1 worm cellular context compared by ENCODE assay signal in the genomic region with DNA sequence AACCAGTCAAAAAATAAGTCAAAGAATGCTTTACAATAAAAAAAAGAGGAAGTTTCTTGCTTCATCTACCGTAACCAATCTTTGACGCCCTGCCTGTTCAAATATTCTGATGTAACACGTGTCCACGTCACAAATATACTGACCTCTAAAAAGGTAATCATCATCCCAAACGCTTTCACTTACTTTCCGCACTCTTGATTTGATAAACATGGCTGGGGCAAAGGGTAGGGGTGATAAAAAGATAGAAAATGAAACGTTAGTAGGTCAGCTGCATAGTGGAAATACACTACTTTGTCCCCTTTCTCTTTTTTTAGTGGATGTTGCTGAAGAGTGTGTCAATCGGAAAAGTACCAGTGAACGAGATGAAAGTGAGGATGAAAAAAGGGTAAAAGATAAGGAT.
A peak's percentile ranks its signal among the peaks of the same experiment; 100 is the strongest.
TF ChIP-seq lines count a peak whose summit lies in the region.

No protein-coding gene starts in this region.

TF ChIP-seq in whole organism, L2 larva, 48 proteins besides CTCF, POLR2A, EP300 and RAD21 (continued from another document):
- TF ChIP-seq snpc-4 (tag; optimal IDR thresholded peaks at IDR 0.05; lab: Kevin White, UChicago) = no peak
- peak; percentile 93 for TF ChIP-seq blmp-1 (tag; optimal IDR thresholded peaks at IDR 0.05; lab: Kevin White, UChicago; ENCODE audit: insufficient read depth)
- TF ChIP-seq aly-2 (tag; optimal IDR thresholded peaks at IDR 0.05; lab: Kevin White, UChicago) = no peak
- TF ChIP-seq nhr-23 (tag; optimal IDR thresholded peaks at IDR 0.05; lab: Kevin White, UChicago) = no peak
- no peak for TF ChIP-seq lsy-2 (tag; optimal IDR thresholded peaks at IDR 0.05; lab: Kevin White, UChicago)
- no peak for TF ChIP-seq nhr-10 (tag; optimal IDR thresholded peaks at IDR 0.05; lab: Kevin White, UChicago)
- TF ChIP-seq F13H6.1 (tag; optimal IDR thresholded peaks at IDR 0.05; lab: Kevin White, UChicago) = no peak
- peak; percentile 28 for TF ChIP-seq ceh-16 (tag; optimal IDR thresholded peaks at IDR 0.05; lab: Kevin White, UChicago)
- no peak for TF ChIP-seq zag-1 (tag; optimal IDR thresholded peaks at IDR 0.05; lab: Kevin White, UChicago)
- TF ChIP-seq elt-1 (tag; optimal IDR thresholded peaks at IDR 0.05; lab: Kevin White, UChicago) = no peak
- no peak for TF ChIP-seq skn-1 (tag; optimal IDR thresholded peaks at IDR 0.05; lab: Kevin White, UChicago)
- TF ChIP-seq crh-2 (tag; optimal IDR thresholded peaks at IDR 0.05; lab: Kevin White, UChicago) = peak; percentile 35
- no peak for TF ChIP-seq C34F6.9 (tag; optimal IDR thresholded peaks at IDR 0.05; lab: Kevin White, UChicago)
- no peak for TF ChIP-seq mbf-1 (tag; optimal IDR thresholded peaks at IDR 0.05; lab: Kevin White, UChicago)
- TF ChIP-seq nhr-12 (tag; optimal IDR thresholded peaks at IDR 0.05; lab: Kevin White, UChicago) = no peak
- TF ChIP-seq mab-5 (tag; optimal IDR thresholded peaks at IDR 0.05; lab: Kevin White, UChicago) = no peak
- TF ChIP-seq ceh-82 (tag; optimal IDR thresholded peaks at IDR 0.05; lab: Kevin White, UChicago) = no peak
- TF ChIP-seq nhr-21 (tag; optimal IDR thresholded peaks at IDR 0.05; lab: Kevin White, UChicago) = peak; percentile 32
- TF ChIP-seq elt-3 (tag; optimal IDR thresholded peaks at IDR 0.05; lab: Kevin White, UChicago) = no peak
- TF ChIP-seq egl-27 (tag; optimal IDR thresholded peaks at IDR 0.05; lab: Kevin White, UChicago) = peak; percentile 67
- no peak for TF ChIP-seq mdl-1 (tag; optimal IDR thresholded peaks at IDR 0.05; lab: Kevin White, UChicago)
- TF ChIP-seq alr-1 (tag; optimal IDR thresholded peaks at IDR 0.05; lab: Kevin White, UChicago) = no peak
